Worm (Caenorhabditis elegans): ENCODE data around the gene Y54G2A.72.

ce11 chrIV:2820408-2820807 lies 42.5 kb downstream of the Y54G2A.72 start, which contains the start of gene Y54G2A.37:
- TF ChIP-seq egl-18 (GFP tag; IDR thresholded peaks at IDR 0.05) (no peak), ceh-58 (GFP tag; IDR thresholded peaks at IDR 0.05) (no peak), somi-1 (GFP tag; optimal IDR thresholded peaks at IDR 0.05) (no peak), Y56A3A.18 (GFP tag; IDR thresholded peaks at IDR 0.05) (no peak), die-1 (tag; optimal IDR thresholded peaks at IDR 0.05) (no peak), sea-2 (GFP tag; IDR thresholded peaks at IDR 0.05) (no peak), pha-4 (tag; optimal IDR thresholded peaks at IDR 0.05) (no peak), lir-1 (GFP tag; conservative IDR thresholded peaks at IDR 0.05) (no peak), nfya-1 (tag; optimal IDR thresholded peaks at IDR 0.05; ENCODE audit: borderline replicate concordance, insufficient read depth) (no peak)
